Fruit fly (Drosophila melanogaster) whole organism, embryonic: ENCODE results near the gene CG14085.
A peak's percentile ranks its signal among the peaks of the same experiment; 100 is the strongest.

Experiments
- B-H1 ChIP-seq: fragments of 200-800 bp; sonication (Bioruptor generic); IDR thresholded peaks from 3 replicates; pipeline ENCODE4 v1.3.6; 2022; ENCODE audit warnings: missing biosample characterization, missing genetic modification characterization
- B-H2 ChIP-seq: fragments of 200-800 bp; sonication (Bioruptor generic); optimal IDR thresholded peaks from 2 replicates; lab custom pipeline; 2018; ENCODE audit warnings: missing biosample characterization, mild to moderate bottlenecking, missing genetic modification characterization
- CG10366 ChIP-seq: fragments of 200-800 bp; sonication (Bioruptor generic); IDR thresholded peaks from 2 replicates; pipeline ENCODE4 v1.3.6; 2022; ENCODE audit warnings: missing biosample characterization, missing genetic modification characterization
- CG10462 ChIP-seq: fragments of 200-800 bp; sonication (Bioruptor generic); optimal IDR thresholded peaks from 2 replicates; lab custom pipeline; 2016; ENCODE audit warnings: missing biosample characterization, missing genetic modification characterization
- CG10565 ChIP-seq: fragments of 200-800 bp; sonication (Bioruptor generic); optimal IDR thresholded peaks from 3 replicates; lab custom pipeline; 2016; ENCODE audit warnings: missing biosample characterization, mild to moderate bottlenecking, missing genetic modification characterization
- CG10979 ChIP-seq: fragments of 200-800 bp; sonication (Bioruptor generic); optimal IDR thresholded peaks from 2 replicates; lab custom pipeline; 2018; ENCODE audit warnings: missing biosample characterization, mild to moderate bottlenecking, missing genetic modification characterization, moderate library complexity
- CG11560 ChIP-seq: fragments of 200-800 bp; sonication (Bioruptor generic); IDR thresholded peaks from 3 replicates; pipeline ENCODE4 v1.3.6; 2022; ENCODE audit warnings: missing biosample characterization, missing genetic modification characterization
- CG12659 ChIP-seq: fragments of 200-800 bp; sonication (Bioruptor generic); optimal IDR thresholded peaks from 3 replicates; lab custom pipeline; 2017; ENCODE audit warnings: mild to moderate bottlenecking, missing biosample characterization, missing genetic modification reagents, missing genetic modification characterization
- CG1529 ChIP-seq: fragments of 200-800 bp; sonication (Bioruptor generic); optimal IDR thresholded peaks from 3 replicates; lab custom pipeline; 2018; ENCODE audit warnings: missing biosample characterization, missing genetic modification characterization
- CG17328 ChIP-seq: fragments of 200-800 bp; sonication (Bioruptor generic); IDR thresholded peaks from 2 replicates; pipeline ENCODE4 v1.3.6; 2022; ENCODE audit warnings: missing biosample characterization, missing genetic modification characterization
- CG17829 ChIP-seq: fragments of 200-800 bp; optimal IDR thresholded peaks from 2 replicates; lab custom pipeline; 2019; ENCODE audit warnings: missing biosample characterization, mild to moderate bottlenecking, missing genetic modification characterization, moderate library complexity
- CG18011 ChIP-seq: fragments of 200-800 bp; sonication (Bioruptor generic); optimal IDR thresholded peaks from 2 replicates; lab custom pipeline; 2017; ENCODE audit warnings: missing biosample characterization, missing genetic modification characterization, mild to moderate bottlenecking, moderate library complexity, missing genotype
- CG18619 ChIP-seq: fragments of 200-800 bp; sonication (Bioruptor generic); optimal IDR thresholded peaks from 3 replicates; lab custom pipeline; 2017; ENCODE audit warnings: missing biosample characterization, mild to moderate bottlenecking, missing genetic modification characterization
- CG2116 ChIP-seq: fragments of 200-800 bp; sonication (Bioruptor generic); optimal IDR thresholded peaks from 3 replicates; lab custom pipeline; 2018; ENCODE audit warnings: missing biosample characterization, mild to moderate bottlenecking, missing genetic modification characterization
- CG2199 ChIP-seq: fragments of 200-800 bp; sonication (Bioruptor generic); IDR thresholded peaks from 3 replicates; pipeline ENCODE4 v1.3.6; 2022; ENCODE audit warnings: missing biosample characterization, missing genetic modification characterization
- CG2202 ChIP-seq: fragments of 200-800 bp; sonication (Bioruptor generic); optimal IDR thresholded peaks from 2 replicates; lab custom pipeline; 2018; ENCODE audit warnings: missing biosample characterization, mild to moderate bottlenecking, missing genetic modification characterization
- CG2889 ChIP-seq: fragments of 200-800 bp; sonication (Bioruptor generic); IDR thresholded peaks from 3 replicates; pipeline ENCODE4 v1.3.6; 2022; ENCODE audit warnings: missing biosample characterization, missing genetic modification characterization
- CG34224 ChIP-seq: fragments of 200-800 bp; sonication (Bioruptor generic); IDR thresholded peaks from 3 replicates; pipeline ENCODE4 v1.3.6; 2022; ENCODE audit warnings: missing biosample characterization, missing genetic modification characterization; ENCODE audit not compliant: partially characterized antibody
- CG34422 ChIP-seq: fragments of 200-800 bp; sonication (Bioruptor generic); IDR thresholded peaks from 3 replicates; pipeline ENCODE4 v1.3.6; 2022; ENCODE audit warnings: missing biosample characterization, missing genetic modification characterization
- CG4404 ChIP-seq: fragments of 200-800 bp; sonication (Bioruptor generic); IDR thresholded peaks from 2 replicates; pipeline ENCODE4 v1.3.6; 2022; ENCODE audit warnings: missing biosample characterization, missing genetic modification characterization
- CG4617 ChIP-seq: fragments of 200-800 bp; sonication (Bioruptor generic); optimal IDR thresholded peaks from 3 replicates; lab custom pipeline; 2016; ENCODE audit warnings: missing biosample characterization, missing genetic modification characterization, borderline replicate concordance
- CG6791 ChIP-seq: fragments of 200-800 bp; sonication (Bioruptor generic); IDR thresholded peaks from 3 replicates; pipeline ENCODE4 v1.3.6; 2022; ENCODE audit warnings: missing biosample characterization, missing genetic modification characterization; ENCODE audit not compliant: partially characterized antibody
- CG7271 ChIP-seq: fragments of 200-800 bp; sonication (Bioruptor generic); optimal IDR thresholded peaks from 2 replicates; lab custom pipeline; 2018; ENCODE audit warnings: missing biosample characterization, mild to moderate bottlenecking, missing genetic modification characterization, moderate library complexity
- CG7556 ChIP-seq: fragments of 200-800 bp; sonication (Bioruptor generic); optimal IDR thresholded peaks from 2 replicates; lab custom pipeline; 2017; ENCODE audit warnings: missing biosample characterization, mild to moderate bottlenecking, missing genetic modification characterization
- CG7839 ChIP-seq: fragments of 200-800 bp; sonication (Bioruptor generic); optimal IDR thresholded peaks from 3 replicates; lab custom pipeline; 2018; ENCODE audit warnings: missing biosample characterization, mild to moderate bottlenecking, missing genetic modification characterization, moderate library complexity
- CG8944 ChIP-seq: fragments of 200-800 bp; sonication (Bioruptor generic); optimal IDR thresholded peaks from 3 replicates; lab custom pipeline; 2016; ENCODE audit warnings: missing biosample characterization, missing genetic modification characterization
- CG9817 ChIP-seq: fragments of 200-800 bp; sonication (Bioruptor generic); optimal IDR thresholded peaks from 2 replicates; lab custom pipeline; 2018; ENCODE audit warnings: missing biosample characterization, mild to moderate bottlenecking, missing genetic modification characterization, moderate library complexity
- CG9876 ChIP-seq: fragments of 200-800 bp; sonication (Bioruptor generic); optimal IDR thresholded peaks from 2 replicates; lab custom pipeline; 2016; ENCODE audit warnings: missing biosample characterization, missing genetic modification characterization
- Camta ChIP-seq: fragments of 200-800 bp; sonication (Bioruptor generic); optimal IDR thresholded peaks from 2 replicates; lab custom pipeline; 2016; ENCODE audit warnings: missing biosample characterization, missing genetic modification characterization
- Chrac-16 ChIP-seq: fragments of 200-800 bp; sonication (Bioruptor generic); optimal IDR thresholded peaks from 3 replicates; lab custom pipeline; 2016; ENCODE audit warnings: missing biosample characterization, missing genetic modification characterization
- D19A ChIP-seq: fragments of 200-800 bp; optimal IDR thresholded peaks from 3 replicates; lab custom pipeline; 2019; ENCODE audit warnings: missing biosample characterization, mild to moderate bottlenecking, missing genetic modification characterization, moderate library complexity
- Dek ChIP-seq: fragments of 200-800 bp; sonication (Bioruptor generic); optimal IDR thresholded peaks from 3 replicates; lab custom pipeline; 2019; ENCODE audit warnings: missing biosample characterization, mild to moderate bottlenecking, missing genetic modification characterization, moderate library complexity
- Myb ChIP-seq: fragments of 200-800 bp; sonication (Bioruptor generic); optimal IDR thresholded peaks from 2 replicates; lab custom pipeline; 2016; ENCODE audit warnings: missing biosample characterization, missing genetic modification characterization
- Nf-YB ChIP-seq: fragments of 200-800 bp; sonication (Bioruptor generic); optimal IDR thresholded peaks from 3 replicates; lab custom pipeline; 2019; ENCODE audit warnings: missing biosample characterization, mild to moderate bottlenecking, missing genetic modification characterization, moderate library complexity
- Pdp1 ChIP-seq, 2 experiments: fragments of 200-800 bp; sonication (Bioruptor generic); optimal IDR thresholded peaks; 3 replicates each; lab custom pipeline; 2016; ENCODE audit warnings: missing biosample characterization in 2 of 2, missing genetic modification characterization in 2 of 2, mild to moderate bottlenecking in 1 of 2, moderate library complexity in 1 of 2
- Six4 ChIP-seq: fragments of 200-800 bp; sonication (Bioruptor generic); optimal IDR thresholded peaks from 2 replicates; lab custom pipeline; 2016; ENCODE audit warnings: missing biosample characterization, missing genetic modification characterization
- Usf ChIP-seq: fragments of 200-800 bp; sonication (Bioruptor generic); optimal IDR thresholded peaks from 2 replicates; lab custom pipeline; 2017; ENCODE audit warnings: missing genotype, missing biosample characterization, missing genetic modification characterization
- aop ChIP-seq: fragments of 200-800 bp; sonication (Bioruptor generic); IDR thresholded peaks from 2 replicates; pipeline ENCODE4 v1.3.6; 2022; ENCODE audit warnings: missing biosample characterization, missing genetic modification characterization
- ase ChIP-seq: fragments of 200-800 bp; sonication (Bioruptor generic); IDR thresholded peaks from 3 replicates; pipeline ENCODE4 v1.3.6; 2022; ENCODE audit warnings: missing biosample characterization, missing genetic modification characterization
- btn ChIP-seq: fragments of 200-800 bp; sonication (Bioruptor generic); optimal IDR thresholded peaks from 2 replicates; lab custom pipeline; 2016; ENCODE audit warnings: missing biosample characterization, missing genetic modification characterization
- cato ChIP-seq: fragments of 200-800 bp; sonication (Bioruptor generic); optimal IDR thresholded peaks from 2 replicates; lab custom pipeline; 2016; ENCODE audit warnings: missing biosample characterization, missing genetic modification characterization, borderline replicate concordance
- danr ChIP-seq: fragments of 200-800 bp; sonication (Bioruptor generic); IDR thresholded peaks from 2 replicates; pipeline ENCODE4 v1.3.6; 2022; ENCODE audit warnings: missing biosample characterization, missing genetic modification characterization
- dati ChIP-seq: fragments of 200-800 bp; sonication (Bioruptor generic); IDR thresholded peaks from 2 replicates; pipeline ENCODE4 v1.3.6; 2022; ENCODE audit warnings: missing biosample characterization, missing genetic modification characterization
- eyg ChIP-seq: fragments of 200-800 bp; sonication (Bioruptor generic); optimal IDR thresholded peaks from 3 replicates; lab custom pipeline; 2016; ENCODE audit warnings: missing biosample characterization, missing genetic modification characterization
- gro ChIP-seq: fragments of 200-800 bp; sonication (Bioruptor generic); optimal IDR thresholded peaks from 2 replicates; lab custom pipeline; 2016; ENCODE audit warnings: missing biosample characterization, missing genetic modification characterization
- pho ChIP-seq: fragments of 200-800 bp; sonication (Bioruptor generic); optimal IDR thresholded peaks from 2 replicates; lab custom pipeline; 2016; ENCODE audit warnings: missing biosample characterization, missing genetic modification characterization
- repo ChIP-seq: fragments of 200-800 bp; sonication (Bioruptor generic); optimal IDR thresholded peaks from 2 replicates; lab custom pipeline; 2016; ENCODE audit warnings: missing biosample characterization, missing genetic modification characterization
- sens-2 ChIP-seq: fragments of 200-800 bp; sonication (Bioruptor generic); IDR thresholded peaks from 2 replicates; pipeline ENCODE4 v1.3.6; 2022; ENCODE audit warnings: missing biosample characterization, missing genetic modification characterization
- slou ChIP-seq: fragments of 200-800 bp; sonication (Bioruptor generic); optimal IDR thresholded peaks from 3 replicates; lab custom pipeline; 2016; ENCODE audit warnings: missing biosample characterization, missing genetic modification characterization
- sr ChIP-seq: fragments of 200-800 bp; sonication (Bioruptor generic); IDR thresholded peaks from 3 replicates; pipeline ENCODE4 v1.3.6; 2022; ENCODE audit warnings: missing biosample characterization, missing genetic modification characterization
- stc ChIP-seq: fragments of 200-800 bp; sonication (Bioruptor generic); IDR thresholded peaks from 2 replicates; pipeline ENCODE4 v1.3.6; 2022; ENCODE audit warnings: missing biosample characterization, missing genetic modification characterization
- usp ChIP-seq: fragments of >200 bp; optimal IDR thresholded peaks from 2 replicates; lab custom pipeline; 2017; ENCODE audit warnings: missing biosample characterization, missing genetic modification characterization

CG14085 gene

dm6 chr3L:19263480-19264140, 5.5 kb upstream of the CG14085 start, which contains the start of the genes CG42374 and Mettl5 (continued):
- no peak for TF ChIP-seq pho (GFP tag; lab: Kevin White, UChicago)
- no peak for TF ChIP-seq Myb (GFP tag; lab: Kevin White, UChicago)
- peak; percentile 24 for TF ChIP-seq CG18619 (GFP tag; lab: Kevin White, UChicago)
- no peak for TF ChIP-seq CG9876
- no peak for TF ChIP-seq repo
- peak; percentile 32 for TF ChIP-seq D19A (tag; lab: Kevin White, UChicago)
- no peak for TF ChIP-seq eyg (GFP tag; lab: Kevin White, UChicago)
- TF ChIP-seq CG10462 (GFP tag; lab: Kevin White, UChicago), result no peak
- peak; percentile 15 for TF ChIP-seq CG18011 (GFP tag; lab: Kevin White, UChicago)
- TF ChIP-seq cato (GFP tag; lab: Kevin White, UChicago), result no peak
- no peak for TF ChIP-seq Camta
- no peak for TF ChIP-seq CG2199 (GFP tag; lab: Robert Waterston, UW)
- no peak for TF ChIP-seq CG1529 (GFP tag; lab: Kevin White, UChicago)
- TF ChIP-seq slou (GFP tag; lab: Kevin White, UChicago), result no peak
- no peak for TF ChIP-seq aop (GFP tag; lab: Robert Waterston, UW)
- TF ChIP-seq Six4 (GFP tag; lab: Kevin White, UChicago), result no peak
- peak in 1 of 2 experiments; percentile 82 for TF ChIP-seq Pdp1 (GFP tag; optimal IDR thresholded peaks at IDR 0.05; lab: Kevin White, UChicago)
- TF ChIP-seq dati (GFP tag; lab: Robert Waterston, UW), result no peak
- TF ChIP-seq CG12659, result peak; percentile 31
- TF ChIP-seq Usf, result no peak
- no peak for TF ChIP-seq CG11560 (tag; lab: Robert Waterston, UW)
- no peak for TF ChIP-seq usp
- TF ChIP-seq CG6791 (GFP tag; lab: Robert Waterston, UW), result no peak
- TF ChIP-seq CG2889, result peak; percentile 47; the same call in 1 of the 3 replicates
- peak; percentile 61; the same call in 1 of the 2 replicates for TF ChIP-seq stc (GFP tag; lab: Robert Waterston, UW)
- TF ChIP-seq CG2202, result no peak
- TF ChIP-seq CG7271 (tag; lab: Kevin White, UChicago), result no peak
- no peak for TF ChIP-seq danr (GFP tag; lab: Robert Waterston, UW)
- TF ChIP-seq CG4617 (GFP tag; lab: Kevin White, UChicago), result no peak
- peak; percentile 76; the same call in 1 of the 3 replicates for TF ChIP-seq CG34422 (GFP tag; lab: Robert Waterston, UW)
- TF ChIP-seq CG17328 (GFP tag; lab: Robert Waterston, UW), result no peak
- no peak for TF ChIP-seq btn (GFP tag; lab: Kevin White, UChicago)
- no peak for TF ChIP-seq CG8944
- TF ChIP-seq CG9817 (tag; lab: Kevin White, UChicago), result no peak
- TF ChIP-seq CG4404 (GFP tag; lab: Robert Waterston, UW), result no peak
- no peak for TF ChIP-seq sens-2 (GFP tag; lab: Robert Waterston, UW)
- TF ChIP-seq CG10366 (GFP tag; lab: Robert Waterston, UW), result peak; percentile 44; the same call in 1 of the 2 replicates
- no peak for TF ChIP-seq B-H2 (GFP tag; lab: Kevin White, UChicago)
- TF ChIP-seq CG10979 (tag; lab: Kevin White, UChicago), result peak; percentile 32
- TF ChIP-seq B-H1 (GFP tag; lab: Robert Waterston, UW), result no peak; the same call in 2 of the 3 replicates

dm6 chr3L:19264141-19264487, 5.0 kb upstream of the CG14085 start, which contains the start of gene Max:
TSS of gene Max (minus strand) at chr3L:19264184.
- TF ChIP-seq CG7556 (peak; percentile 13), ase (GFP tag; lab: Robert Waterston, UW) (peak; percentile 67; the same call in 1 of the 3 replicates), sr (GFP tag; lab: Robert Waterston, UW) (no peak), CG34224 (no peak), CG2116 (GFP tag; lab: Kevin White, UChicago) (peak; percentile 50), CG17829 (tag; lab: Kevin White, UChicago) (peak; percentile 85), CG2889 (peak; percentile 54; the same call in 1 of the 3 replicates), CG7839 (tag; lab: Kevin White, UChicago) (peak; percentile 72), Dek (tag; lab: Kevin White, UChicago) (peak; percentile 66), danr (GFP tag; lab: Robert Waterston, UW) (peak; percentile 61; the same call in 1 of the 2 replicates), gro (GFP tag; lab: Kevin White, UChicago) (no peak), Nf-YB (GFP tag; lab: Kevin White, UChicago) (peak; percentile 53), CG10565 (GFP tag; lab: Kevin White, UChicago) (no peak), Chrac-16 (GFP tag; lab: Kevin White, UChicago) (peak; percentile 60)
